Fruit fly (Drosophila melanogaster): ENCODE results near the gene DCAF12.

DNA sequence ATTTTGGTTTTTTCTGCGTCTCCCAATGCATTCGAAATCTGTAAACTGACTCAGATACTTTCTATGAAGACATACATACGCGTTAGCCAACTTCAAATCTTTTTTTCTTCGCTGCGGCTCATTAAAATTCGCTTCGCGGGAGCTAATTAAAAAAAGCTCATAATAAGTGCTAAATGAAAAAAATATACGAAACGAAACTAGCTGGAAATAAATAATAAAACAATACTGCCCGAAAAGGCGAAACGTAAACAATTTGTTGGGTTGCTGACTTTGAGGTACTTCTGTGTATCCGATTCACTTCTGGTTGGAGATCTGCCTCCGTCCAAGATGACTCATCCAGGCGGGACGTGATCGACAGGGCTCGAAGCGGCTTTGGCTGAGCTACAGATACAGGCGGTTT is 26.8 kb downstream of the DCAF12 start:
- TF ChIP-seq sv (GFP tag; optimal IDR thresholded peaks at IDR 0.05) = no peak
- TF ChIP-seq OdsH (GFP tag; optimal IDR thresholded peaks at IDR 0.05) = no peak
- TF ChIP-seq usp (GFP tag; optimal IDR thresholded peaks at IDR 0.05) = no peak
- no peak for TF ChIP-seq foxo (GFP tag; optimal IDR thresholded peaks at IDR 0.05)
- TF ChIP-seq ey (GFP tag; optimal IDR thresholded peaks at IDR 0.05) = no peak
- TF ChIP-seq Hnf4 (GFP tag; optimal IDR thresholded peaks at IDR 0.05) = no peak
- no peak for TF ChIP-seq dsf (GFP tag; optimal IDR thresholded peaks at IDR 0.05; ENCODE audit: borderline replicate concordance)
- no peak for TF ChIP-seq HLH106 (tag; optimal IDR thresholded peaks at IDR 0.05)
- no peak for TF ChIP-seq Mio (GFP tag; optimal IDR thresholded peaks at IDR 0.05)
- TF ChIP-seq Dfd (GFP tag; optimal IDR thresholded peaks at IDR 0.05) = no peak
- no peak for TF ChIP-seq Vsx2 (GFP tag; optimal IDR thresholded peaks at IDR 0.05; ENCODE audit: partially characterized antibody)
- no peak for TF ChIP-seq br (GFP tag; optimal IDR thresholded peaks at IDR 0.05)
- no peak for TF ChIP-seq psq (GFP tag; optimal IDR thresholded peaks at IDR 0.05)

Data from whole organism, wandering third instar larva.